Worm (Caenorhabditis elegans) whole organism, young adult: ENCODE results near the gene K07E3.1.

Source experiments
- B0035.1 ChIP-seq: sonication (generic microtip); optimal IDR thresholded peaks from 2 replicates; lab custom pipeline; 2016; ENCODE audit warnings: missing genetic modification characterization, mild to moderate bottlenecking, missing compliant biosample characterization, missing genotype, missing genetic modification reagents
- C06A6.2 ChIP-seq: fragments of 200-800 bp; sonication (Bioruptor generic); conservative IDR thresholded peaks from 2 replicates; pipeline ENCODE4 v1.3.6; 2022; ENCODE audit warnings: missing genetic modification characterization, missing compliant biosample characterization
- C17E4.6 ChIP-seq: fragments of 200-800 bp; sonication (Bioruptor generic); IDR thresholded peaks from 2 replicates; pipeline ENCODE4 v1.3.6; 2022; ENCODE audit warnings: missing genetic modification reagents, missing genetic modification characterization, missing compliant biosample characterization
- F49E8.2 ChIP-seq: sonication (generic microtip); optimal IDR thresholded peaks from 3 replicates; lab custom pipeline; 2017; ENCODE audit warnings: missing genetic modification characterization, mild to moderate bottlenecking, missing compliant biosample characterization, antibody characterized with exemption, moderate library complexity; ENCODE audit not compliant: insufficient read depth
- F57A8.1 ChIP-seq: fragments of 200-800 bp; sonication (Bioruptor generic); optimal IDR thresholded peaks from 2 replicates; lab custom pipeline; 2018; ENCODE audit warnings: mild to moderate bottlenecking, missing genetic modification characterization, moderate library complexity, missing compliant biosample characterization
- T26A5.8 ChIP-seq: sonication (generic microtip); optimal IDR thresholded peaks from 2 replicates; lab custom pipeline; 2016; ENCODE audit warnings: missing genetic modification characterization, missing compliant biosample characterization
- Y67H2A.10 ChIP-seq: fragments of 200-800 bp; sonication (Bioruptor generic); conservative IDR thresholded peaks from 2 replicates; pipeline ENCODE4 v1.3.6; 2022; ENCODE audit warnings: missing genetic modification reagents, missing genetic modification characterization, missing compliant biosample characterization
- aptf-2 ChIP-seq: fragments of 200-800 bp; sonication (Bioruptor generic); conservative IDR thresholded peaks from 2 replicates; pipeline ENCODE4 v1.3.6; 2022; ENCODE audit warnings: missing genetic modification reagents, missing genetic modification characterization, missing compliant biosample characterization
- aptf-3 ChIP-seq: fragments of 200-800 bp; sonication (Bioruptor generic); IDR thresholded peaks from 2 replicates; pipeline ENCODE4 v1.3.6; 2022; ENCODE audit warnings: missing genetic modification characterization, missing compliant biosample characterization
- attf-3 ChIP-seq: fragments of 200-800 bp; sonication (Bioruptor generic); conservative IDR thresholded peaks from 2 replicates; pipeline ENCODE4 v1.3.6; 2022; ENCODE audit warnings: missing genetic modification reagents, missing genetic modification characterization, missing compliant biosample characterization
- attf-5 ChIP-seq: fragments of 200-800 bp; sonication (Bioruptor generic); optimal IDR thresholded peaks from 2 replicates; lab custom pipeline; 2018; ENCODE audit warnings: mild to moderate bottlenecking, missing genetic modification characterization, missing compliant biosample characterization
- cebp-2 ChIP-seq: fragments of 200-800 bp; sonication (Bioruptor generic); IDR thresholded peaks from 2 replicates; pipeline ENCODE4 v1.3.6; 2022; ENCODE audit warnings: missing genetic modification characterization, missing compliant biosample characterization
- ceh-100 ChIP-seq: fragments of 200-800 bp; sonication (Bioruptor generic); IDR thresholded peaks from 2 replicates; pipeline ENCODE4 v1.3.6; 2022; ENCODE audit warnings: missing genetic modification reagents, missing genetic modification characterization, missing compliant biosample characterization
- ceh-27 ChIP-seq: fragments of 200-800 bp; sonication (Bioruptor generic); optimal IDR thresholded peaks from 2 replicates; lab custom pipeline; 2018; ENCODE audit warnings: mild to moderate bottlenecking, missing genetic modification characterization, moderate library complexity, missing compliant biosample characterization
- ceh-40 ChIP-seq: fragments of 200-800 bp; sonication (Bioruptor generic); IDR thresholded peaks from 2 replicates; pipeline ENCODE4 v1.3.6; 2022; ENCODE audit warnings: missing genetic modification characterization, missing compliant biosample characterization
- ceh-58 ChIP-seq: fragments of 200-800 bp; sonication (Bioruptor generic); IDR thresholded peaks from 2 replicates; pipeline ENCODE4 v1.3.6; 2022; ENCODE audit warnings: missing genetic modification characterization, missing compliant biosample characterization
- ceh-91 ChIP-seq: fragments of 200-800 bp; sonication (Bioruptor generic); IDR thresholded peaks from 2 replicates; pipeline ENCODE4 v1.3.6; 2022; ENCODE audit warnings: missing genetic modification reagents, missing genetic modification characterization, missing compliant biosample characterization
- die-1 ChIP-seq: sonication (generic microtip); optimal IDR thresholded peaks from 2 replicates; lab custom pipeline; 2016; ENCODE audit warnings: missing genotype, mild to moderate bottlenecking, missing genetic modification characterization, missing compliant biosample characterization
- dpl-1 ChIP-seq: fragments of 150-350 bp; optimal IDR thresholded peaks from 2 replicates; lab custom pipeline; 2014; ENCODE audit warnings: missing biosample characterization, missing genetic modification reagents, missing genetic modification characterization
- egl-18 ChIP-seq: fragments of 200-800 bp; sonication (Bioruptor generic); IDR thresholded peaks from 2 replicates; pipeline ENCODE4 v1.3.6; 2022; ENCODE audit warnings: missing genetic modification reagents, missing genetic modification characterization, missing compliant biosample characterization
- ekl-4 ChIP-seq: fragments of 200-800 bp; sonication (Bioruptor generic); IDR thresholded peaks from 2 replicates; pipeline ENCODE4 v1.3.6; 2022; ENCODE audit warnings: missing genetic modification reagents, missing genetic modification characterization, missing compliant biosample characterization
- hlh-12 ChIP-seq: sonication (generic microtip); optimal IDR thresholded peaks from 2 replicates; lab custom pipeline; 2016; ENCODE audit warnings: missing genetic modification characterization, missing compliant biosample characterization
- hmg-1.2 ChIP-seq: fragments of 200-800 bp; sonication (Bioruptor generic); IDR thresholded peaks from 2 replicates; pipeline ENCODE4 v1.3.6; 2022; ENCODE audit warnings: missing genetic modification reagents, missing genetic modification characterization, missing compliant biosample characterization
- hrde-1 ChIP-seq: sonication (generic microtip); optimal IDR thresholded peaks from 2 replicates; lab custom pipeline; 2016; ENCODE audit warnings: missing genetic modification characterization, mild to moderate bottlenecking, missing compliant biosample characterization, moderate library complexity, missing genotype, missing genetic modification reagents, borderline replicate concordance
- hsf-1 ChIP-seq: fragments of 200-800 bp; sonication (Bioruptor generic); IDR thresholded peaks from 2 replicates; pipeline ENCODE4 v1.3.6; 2022; ENCODE audit warnings: missing genetic modification reagents, missing genetic modification characterization, missing compliant biosample characterization
- let-526 ChIP-seq: fragments of 200-800 bp; sonication (Bioruptor generic); IDR thresholded peaks from 2 replicates; pipeline ENCODE4 v1.3.6; 2022; ENCODE audit warnings: missing genetic modification reagents, missing genetic modification characterization, missing compliant biosample characterization
- lin-26 ChIP-seq: fragments of 200-800 bp; sonication (Bioruptor generic); IDR thresholded peaks from 2 replicates; pipeline ENCODE4 v1.3.6; 2022; ENCODE audit warnings: missing genetic modification reagents, missing genetic modification characterization, missing compliant biosample characterization
- lin-35 ChIP-seq, 3 experiments: fragments of 150-350 bp in 2 of 3; sonication (generic microtip) in 1 of 3; optimal IDR thresholded peaks; 2 replicates each; lab custom pipeline; 2014 to 2018; ENCODE audit warnings: missing biosample characterization in 3 of 3, missing genetic modification characterization in 3 of 3, missing genetic modification reagents in 3 of 3
- lin-54 ChIP-seq: fragments of 200-800 bp; sonication (Bioruptor generic); optimal IDR thresholded peaks from 2 replicates; lab custom pipeline; 2018; ENCODE audit warnings: mild to moderate bottlenecking, missing genetic modification characterization, missing compliant biosample characterization
- lsl-1 ChIP-seq: fragments of 200-800 bp; sonication (Bioruptor generic); optimal IDR thresholded peaks from 2 replicates; lab custom pipeline; 2018; ENCODE audit warnings: mild to moderate bottlenecking, missing genetic modification characterization, moderate library complexity, missing compliant biosample characterization
- madf-10 ChIP-seq: sonication (generic microtip); optimal IDR thresholded peaks from 2 replicates; lab custom pipeline; 2016; ENCODE audit warnings: mild to moderate bottlenecking, missing genetic modification characterization, missing compliant biosample characterization
- madf-3 ChIP-seq: fragments of 200-800 bp; sonication (Bioruptor generic); IDR thresholded peaks from 2 replicates; pipeline ENCODE4 v1.3.6; 2022; ENCODE audit warnings: missing genetic modification reagents, missing genetic modification characterization, missing compliant biosample characterization
- madf-6 ChIP-seq: fragments of 200-800 bp; sonication (Bioruptor generic); IDR thresholded peaks from 2 replicates; pipeline ENCODE4 v1.3.6; 2022; ENCODE audit warnings: missing genetic modification reagents, missing genetic modification characterization, missing compliant biosample characterization
- mxl-1 ChIP-seq: sonication (generic microtip); optimal IDR thresholded peaks from 2 replicates; lab custom pipeline; 2016; ENCODE audit warnings: missing genetic modification characterization, missing compliant biosample characterization
- nfyb-1 ChIP-seq: fragments of 200-800 bp; sonication (Bioruptor generic); IDR thresholded peaks from 2 replicates; pipeline ENCODE4 v1.3.6; 2022; ENCODE audit warnings: missing genetic modification reagents, missing genetic modification characterization, missing compliant biosample characterization
- nhr-179 ChIP-seq: sonication (generic microtip); optimal IDR thresholded peaks from 2 replicates; lab custom pipeline; 2016; ENCODE audit warnings: mild to moderate bottlenecking, missing genetic modification characterization, missing compliant biosample characterization
- pha-4 ChIP-seq: fragments of 150-350 bp; sonication (generic microtip); optimal IDR thresholded peaks from 2 replicates; lab custom pipeline; 2014; ENCODE audit warnings: missing biosample characterization, missing genetic modification reagents, missing genetic modification characterization
- rcor-1 ChIP-seq: fragments of 200-800 bp; sonication (Bioruptor generic); IDR thresholded peaks from 2 replicates; pipeline ENCODE4 v1.3.6; 2022; ENCODE audit warnings: missing genetic modification reagents, missing genetic modification characterization, missing compliant biosample characterization
- rpc-1 ChIP-seq, 2 experiments: fragments of 150-350 bp in 1 of 2; sonication (generic microtip) in 1 of 2; optimal IDR thresholded peaks; 2 replicates each; lab custom pipeline; 2014 to 2018; ENCODE audit warnings: missing biosample characterization in 1 of 2, missing genetic modification characterization in 1 of 2, missing genetic modification reagents in 1 of 2, missing genotype in 1 of 2
- snpc-1.1 ChIP-seq: sonication (generic microtip); optimal IDR thresholded peaks from 2 replicates; lab custom pipeline; 2017; ENCODE audit warnings: missing genetic modification characterization, mild to moderate bottlenecking, missing compliant biosample characterization, antibody characterized with exemption, moderate library complexity, missing genotype, missing genetic modification reagents; ENCODE audit not compliant: insufficient read depth
- sptf-2 ChIP-seq: fragments of 200-800 bp; sonication (Bioruptor generic); optimal IDR thresholded peaks from 2 replicates; lab custom pipeline; 2018; ENCODE audit warnings: mild to moderate bottlenecking, missing genetic modification characterization, missing compliant biosample characterization
- tbp1 ChIP-seq: fragments of 200-800 bp; sonication (Bioruptor generic); optimal IDR thresholded peaks from 2 replicates; lab custom pipeline; 2018; ENCODE audit warnings: mild to moderate bottlenecking, missing genetic modification characterization, missing compliant biosample characterization
- tbx-9 ChIP-seq: sonication (generic microtip); optimal IDR thresholded peaks from 2 replicates; lab custom pipeline; 2016; ENCODE audit warnings: borderline replicate concordance, missing genetic modification characterization, inconsistent platforms, missing compliant biosample characterization
- unc-130 ChIP-seq: sonication (generic microtip); optimal IDR thresholded peaks from 2 replicates; lab custom pipeline; 2016; ENCODE audit warnings: missing genetic modification reagents, missing genetic modification characterization, missing compliant biosample characterization
- unc-62 ChIP-seq: fragments of 150-350 bp; optimal IDR thresholded peaks from 2 replicates; lab custom pipeline; 2014; ENCODE audit warnings: missing biosample characterization, missing genetic modification reagents, missing genetic modification characterization
- xnd-1 ChIP-seq: sonication (generic microtip); optimal IDR thresholded peaks from 2 replicates; lab custom pipeline; 2016; ENCODE audit warnings: missing genotype, missing genetic modification reagents, missing genetic modification characterization, missing compliant biosample characterization
- ztf-22 ChIP-seq: fragments of 200-800 bp; sonication (Bioruptor generic); optimal IDR thresholded peaks from 2 replicates; lab custom pipeline; 2018; ENCODE audit warnings: mild to moderate bottlenecking, missing genetic modification characterization, moderate library complexity, missing compliant biosample characterization
- ztf-3 ChIP-seq: fragments of 200-800 bp; sonication (Bioruptor generic); optimal IDR thresholded peaks from 2 replicates; lab custom pipeline; 2018; ENCODE audit warnings: mild to moderate bottlenecking, missing genetic modification characterization, missing compliant biosample characterization
- ztf-6 ChIP-seq: fragments of 200-800 bp; sonication (Bioruptor generic); IDR thresholded peaks from 2 replicates; pipeline ENCODE4 v1.3.6; 2022; ENCODE audit warnings: missing genetic modification reagents, missing genetic modification characterization, missing compliant biosample characterization

K07E3.1 gene

DNA sequence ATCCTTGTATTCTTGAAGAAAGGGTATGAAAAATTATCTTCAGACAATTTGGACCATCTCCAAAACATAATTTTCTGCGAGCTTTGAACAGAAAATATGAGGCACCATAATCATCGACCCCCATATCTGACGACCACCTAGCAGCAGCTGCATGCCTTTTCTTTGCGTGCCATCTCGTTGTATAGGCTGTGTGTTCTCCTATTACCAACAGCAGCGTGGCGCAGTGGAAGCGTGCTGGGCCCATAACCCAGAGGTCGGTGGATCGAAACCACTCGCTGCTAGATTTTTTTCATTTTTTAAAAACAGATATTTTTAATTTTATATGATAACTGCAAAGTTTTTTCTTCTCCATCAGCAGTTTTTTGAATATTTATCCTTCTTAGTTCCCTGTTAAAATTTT is 45.7 kb downstream of the K07E3.1 start:
- TF ChIP-seq lin-26 (GFP tag; lab: Robert Waterston, UW) (peak; percentile 81), lin-54 (GFP tag; lab: Kevin White, UChicago) (no peak), egl-18 (no peak), nfyb-1 (peak; percentile 65), ceh-100 (no peak), Y67H2A.10 (GFP tag; lab: Robert Waterston, UW) (no peak), ztf-6 (GFP tag; lab: Robert Waterston, UW) (no peak), ztf-3 (GFP tag; lab: Kevin White, UChicago) (no peak), ztf-22 (GFP tag; lab: Kevin White, UChicago) (no peak), ceh-58 (no peak), B0035.1 (tag; lab: Kevin White, UChicago) (no peak), sptf-2 (GFP tag; lab: Kevin White, UChicago) (no peak), lsl-1 (GFP tag; lab: Kevin White, UChicago) (no peak), dpl-1 (GFP tag; lab: Kevin White, UChicago) (no peak), unc-62 (GFP tag; lab: Kevin White, UChicago) (no peak), madf-6 (GFP tag; lab: Robert Waterston, UW) (no peak), aptf-3 (GFP tag; lab: Robert Waterston, UW) (no peak), madf-10 (no peak), hrde-1 (tag; lab: Kevin White, UChicago) (no peak), mxl-1 (tag; lab: Kevin White, UChicago) (no peak), ceh-91 (GFP tag; lab: Robert Waterston, UW) (no peak), madf-3 (0 out of 2 replicates have a peak, but pooled peaks have one; percentile 39), hmg-1.2 (GFP tag; lab: Robert Waterston, UW) (peak; percentile 69), F57A8.1 (GFP tag; lab: Kevin White, UChicago) (no peak), unc-130 (GFP tag; lab: Kevin White, UChicago) (no peak), cebp-2 (0 out of 2 replicates have a peak, but pooled peaks have one; percentile 63), attf-5 (no peak), xnd-1 (tag; lab: Kevin White, UChicago) (no peak), C17E4.6 (GFP tag; lab: Robert Waterston, UW) (no peak), tbx-9 (tag; lab: Kevin White, UChicago) (no peak), pha-4 (tag; lab: Kevin White, UChicago) (no peak), attf-3 (GFP tag; lab: Robert Waterston, UW) (no peak), hlh-12 (tag; lab: Kevin White, UChicago) (no peak), ceh-27 (GFP tag; lab: Kevin White, UChicago) (peak; percentile 11), nhr-179 (no peak), F49E8.2 (tag; lab: Kevin White, UChicago) (no peak), aptf-2 (GFP tag; lab: Robert Waterston, UW) (no peak), T26A5.8 (tag; lab: Kevin White, UChicago) (no peak), lin-35 (GFP tag; optimal IDR thresholded peaks at IDR 0.05; lab: Kevin White, UChicago) (peak in 1 of 3 experiments; percentile 35), hsf-1 (no peak), snpc-1.1 (tag; lab: Kevin White, UChicago) (no peak), rpc-1 (optimal IDR thresholded peaks at IDR 0.05; lab: Kevin White, UChicago) (peak; percentile 21), rpc-1 (tag; optimal IDR thresholded peaks at IDR 0.05; lab: Kevin White, UChicago) (peak; percentile 31), let-526 (GFP tag; lab: Robert Waterston, UW) (peak; percentile 60; the same call in 1 of the 2 replicates), rcor-1 (GFP tag; lab: Robert Waterston, UW) (no peak), ekl-4 (GFP tag; lab: Robert Waterston, UW) (peak; percentile 67; the same call in 1 of the 2 replicates), C06A6.2 (GFP tag; lab: Robert Waterston, UW) (no peak), die-1 (tag; lab: Kevin White, UChicago) (no peak), tbp1 (GFP tag; lab: Kevin White, UChicago) (peak; percentile 88), ceh-40 (GFP tag; lab: Robert Waterston, UW) (peak; percentile 66; the same call in 1 of the 2 replicates)
